Fruit fly (Drosophila melanogaster): ENCODE data around the gene Coq4.

The Coq4 gene

dm6 chr3L:17404646-17405045 lies 28.8 kb downstream of the Coq4 start (continued):
- TF ChIP-seq Lpt (GFP tag; optimal IDR thresholded peaks at IDR 0.05) (no peak), CG14965 (GFP tag; optimal IDR thresholded peaks at IDR 0.05; ENCODE audit: borderline replicate concordance) (no peak), Atf3 (GFP tag; optimal IDR thresholded peaks at IDR 0.05) (no peak), CG32767 (GFP tag; IDR thresholded peaks at IDR 0.05) (no peak), unc-4 (GFP tag; IDR thresholded peaks at IDR 0.05; ENCODE audit: partially characterized antibody) (no peak), CG32532 (GFP tag; IDR thresholded peaks at IDR 0.05) (0 out of 2 replicates have a peak, but pooled peaks have one; percentile 32), rib (GFP tag; IDR thresholded peaks at IDR 0.05) (no peak), Dp (GFP tag; optimal IDR thresholded peaks at IDR 0.05) (no peak), Mrtf (GFP tag; IDR thresholded peaks at IDR 0.05) (no peak), CG30431 (GFP tag; optimal IDR thresholded peaks at IDR 0.05) (no peak), wek (GFP tag; optimal IDR thresholded peaks at IDR 0.05) (no peak), Gug (GFP tag; IDR thresholded peaks at IDR 0.05) (peak; percentile 37; the same call in 1 of the 4 replicates), CG43689 (GFP tag; IDR thresholded peaks at IDR 0.05) (no peak), caup (GFP tag; optimal IDR thresholded peaks at IDR 0.05; ENCODE audit: severe bottlenecking) (no peak), nau (GFP tag; optimal IDR thresholded peaks at IDR 0.05) (no peak), odd (GFP tag; optimal IDR thresholded peaks at IDR 0.05) (peak; percentile 12), C15 (GFP tag; IDR thresholded peaks at IDR 0.05) (no peak), klu (GFP tag; IDR thresholded peaks at IDR 0.05) (no peak), CG11695 (GFP tag; IDR thresholded peaks at IDR 0.05) (no peak), pfk (GFP tag; optimal IDR thresholded peaks at IDR 0.05) (no peak), CG15601 (tag; optimal IDR thresholded peaks at IDR 0.05) (peak; percentile 41), CG10147 (GFP tag; optimal IDR thresholded peaks at IDR 0.05) (no peak), Aef1 (GFP tag; IDR thresholded peaks at IDR 0.05) (no peak), jing (GFP tag; optimal IDR thresholded peaks at IDR 0.05) (no peak), Bteb2 (GFP tag; optimal IDR thresholded peaks at IDR 0.05) (no peak), repo (GFP tag; optimal IDR thresholded peaks at IDR 0.05) (no peak), dan (GFP tag; IDR thresholded peaks at IDR 0.05) (no peak), CG15696 (tag; optimal IDR thresholded peaks at IDR 0.05) (no peak), CG31388 (GFP tag; optimal IDR thresholded peaks at IDR 0.05) (no peak), Sin3A (optimal IDR thresholded peaks at IDR 0.05) (no peak), Lhr (GFP tag; optimal IDR thresholded peaks at IDR 0.05) (no peak), CG11560 (tag; IDR thresholded peaks at IDR 0.05) (no peak), slp2 (GFP tag; optimal IDR thresholded peaks at IDR 0.05) (no peak), Nf-YB (GFP tag; optimal IDR thresholded peaks at IDR 0.05) (no peak), jigr1 (GFP tag; IDR thresholded peaks at IDR 0.05) (no peak), Hsf (GFP tag; optimal IDR thresholded peaks at IDR 0.05) (peak; percentile 27), CG17802 (tag; optimal IDR thresholded peaks at IDR 0.05) (no peak), CG9876 (GFP tag; optimal IDR thresholded peaks at IDR 0.05) (no peak), CG30403 (GFP tag; optimal IDR thresholded peaks at IDR 0.05) (peak; percentile 45), NC2β (GFP tag; optimal IDR thresholded peaks at IDR 0.05) (no peak), CG11696 (GFP tag; IDR thresholded peaks at IDR 0.05) (no peak), zfh2 (GFP tag; optimal IDR thresholded peaks at IDR 0.05) (no peak), CHES-1-like (GFP tag; optimal IDR thresholded peaks at IDR 0.05) (no peak), da (GFP tag; optimal IDR thresholded peaks at IDR 0.05) (no peak), ken (GFP tag; IDR thresholded peaks at IDR 0.05) (no peak), chn (GFP tag; optimal IDR thresholded peaks at IDR 0.05) (peak; percentile 4), CG6254 (GFP tag; optimal IDR thresholded peaks at IDR 0.05) (peak; percentile 66), CG5180 (GFP tag; optimal IDR thresholded peaks at IDR 0.05) (no peak), tgo (GFP tag; IDR thresholded peaks at IDR 0.05) (no peak), Ssrp (tag; optimal IDR thresholded peaks at IDR 0.05) (peak; percentile 48), CG31224 (GFP tag; IDR thresholded peaks at IDR 0.05) (no peak), zen2 (GFP tag; IDR thresholded peaks at IDR 0.05; ENCODE audit: partially characterized antibody) (no peak), CG6683 (GFP tag; optimal IDR thresholded peaks at IDR 0.05) (no peak)
